Fruit fly (Drosophila melanogaster) whole organism, embryonic: ENCODE data around the gene CG32720.

Experiments
- Abd-B ChIP-seq: fragments of 200-800 bp; sonication (Bioruptor generic); optimal IDR thresholded peaks from 2 replicates; lab custom pipeline; 2018; ENCODE audit warnings: missing biosample characterization, mild to moderate bottlenecking, missing genetic modification characterization, moderate library complexity
- B-H1 ChIP-seq: fragments of 200-800 bp; sonication (Bioruptor generic); IDR thresholded peaks from 3 replicates; pipeline ENCODE4 v1.3.6; 2022; ENCODE audit warnings: missing biosample characterization, missing genetic modification characterization
- CG10366 ChIP-seq: fragments of 200-800 bp; sonication (Bioruptor generic); IDR thresholded peaks from 2 replicates; pipeline ENCODE4 v1.3.6; 2022; ENCODE audit warnings: missing biosample characterization, missing genetic modification characterization
- CG10565 ChIP-seq: fragments of 200-800 bp; sonication (Bioruptor generic); optimal IDR thresholded peaks from 3 replicates; lab custom pipeline; 2016; ENCODE audit warnings: missing biosample characterization, mild to moderate bottlenecking, missing genetic modification characterization
- CG12071 ChIP-seq: fragments of 200-800 bp; sonication (Bioruptor generic); optimal IDR thresholded peaks from 3 replicates; lab custom pipeline; 2018; ENCODE audit warnings: missing biosample characterization, mild to moderate bottlenecking, missing genetic modification characterization
- CG12155 ChIP-seq: fragments of 200-800 bp; sonication (Bioruptor generic); optimal IDR thresholded peaks from 3 replicates; lab custom pipeline; 2016; ENCODE audit warnings: missing biosample characterization, missing genetic modification characterization
- CG12219 ChIP-seq: fragments of 200-800 bp; sonication (Bioruptor generic); optimal IDR thresholded peaks from 3 replicates; lab custom pipeline; 2018; ENCODE audit warnings: missing biosample characterization, mild to moderate bottlenecking, missing genetic modification characterization
- CG14710 ChIP-seq: fragments of 200-800 bp; sonication (Bioruptor generic); optimal IDR thresholded peaks from 3 replicates; lab custom pipeline; 2019; ENCODE audit warnings: missing biosample characterization, mild to moderate bottlenecking, missing genetic modification characterization, moderate library complexity
- CG1602 ChIP-seq: fragments of 200-800 bp; sonication (Bioruptor generic); optimal IDR thresholded peaks from 3 replicates; lab custom pipeline; 2016; ENCODE audit warnings: missing biosample characterization, missing genetic modification characterization
- CG16779 ChIP-seq: fragments of 200-800 bp; sonication (Bioruptor generic); IDR thresholded peaks from 2 replicates; pipeline ENCODE4 v1.3.6; 2022; ENCODE audit warnings: missing biosample characterization, missing genetic modification characterization
- CG18011 ChIP-seq: fragments of 200-800 bp; sonication (Bioruptor generic); optimal IDR thresholded peaks from 2 replicates; lab custom pipeline; 2017; ENCODE audit warnings: missing biosample characterization, missing genetic modification characterization, mild to moderate bottlenecking, moderate library complexity, missing genotype
- CG18262 ChIP-seq: fragments of 200-800 bp; optimal IDR thresholded peaks from 3 replicates; lab custom pipeline; 2019; ENCODE audit warnings: missing biosample characterization, mild to moderate bottlenecking, missing genetic modification characterization, moderate library complexity
- CG18599 ChIP-seq: fragments of 200-800 bp; sonication (Bioruptor generic); optimal IDR thresholded peaks from 3 replicates; lab custom pipeline; 2017; ENCODE audit warnings: missing biosample characterization, missing genetic modification characterization, mild to moderate bottlenecking, moderate library complexity, missing genetic modification reagents
- CG18619 ChIP-seq: fragments of 200-800 bp; sonication (Bioruptor generic); optimal IDR thresholded peaks from 3 replicates; lab custom pipeline; 2017; ENCODE audit warnings: missing biosample characterization, mild to moderate bottlenecking, missing genetic modification characterization
- CG18764 ChIP-seq: fragments of 200-800 bp; sonication (Bioruptor generic); optimal IDR thresholded peaks from 3 replicates; lab custom pipeline; 2016; ENCODE audit warnings: missing biosample characterization, missing genetic modification characterization
- CG2875 ChIP-seq: fragments of 200-800 bp; sonication (Bioruptor generic); optimal IDR thresholded peaks from 2 replicates; lab custom pipeline; 2017; ENCODE audit warnings: missing biosample characterization, mild to moderate bottlenecking, missing genetic modification characterization, missing genetic modification reagents
- CG32532 ChIP-seq: fragments of 200-800 bp; sonication (Bioruptor generic); IDR thresholded peaks from 2 replicates; pipeline ENCODE4 v1.3.6; 2022; ENCODE audit warnings: missing biosample characterization, missing genetic modification characterization
- CG4404 ChIP-seq: fragments of 200-800 bp; sonication (Bioruptor generic); IDR thresholded peaks from 2 replicates; pipeline ENCODE4 v1.3.6; 2022; ENCODE audit warnings: missing biosample characterization, missing genetic modification characterization
- CG6254 ChIP-seq: fragments of 200-800 bp; sonication (Bioruptor generic); optimal IDR thresholded peaks from 3 replicates; lab custom pipeline; 2017; ENCODE audit warnings: mild to moderate bottlenecking, missing biosample characterization, missing genetic modification reagents, missing genetic modification characterization
- CG6683 ChIP-seq: fragments of 200-800 bp; sonication (Bioruptor generic); optimal IDR thresholded peaks from 2 replicates; lab custom pipeline; 2017; ENCODE audit warnings: missing biosample characterization, mild to moderate bottlenecking, missing genetic modification characterization, missing genetic modification reagents
- CG6791 ChIP-seq: fragments of 200-800 bp; sonication (Bioruptor generic); IDR thresholded peaks from 3 replicates; pipeline ENCODE4 v1.3.6; 2022; ENCODE audit warnings: missing biosample characterization, missing genetic modification characterization; ENCODE audit not compliant: partially characterized antibody
- CG7372 ChIP-seq: fragments of 200-800 bp; sonication (Bioruptor generic); IDR thresholded peaks from 2 replicates; pipeline ENCODE4 v1.3.6; 2022; ENCODE audit warnings: missing biosample characterization, missing genetic modification characterization
- CG7745 ChIP-seq: fragments of 200-800 bp; sonication (Bioruptor generic); optimal IDR thresholded peaks from 2 replicates; lab custom pipeline; 2018; ENCODE audit warnings: missing biosample characterization, mild to moderate bottlenecking, missing genetic modification characterization, moderate library complexity
- CG7987 ChIP-seq: fragments of 200-800 bp; sonication (Bioruptor generic); optimal IDR thresholded peaks from 2 replicates; lab custom pipeline; 2018; ENCODE audit warnings: missing biosample characterization, mild to moderate bottlenecking, missing genetic modification characterization, moderate library complexity
- CG8290 ChIP-seq, 3 experiments: fragments of 200-800 bp; sonication (Bioruptor generic); optimal IDR thresholded peaks; 2 replicates each; lab custom pipeline; 2016 to 2019; ENCODE audit warnings: missing biosample characterization in 3 of 3, missing genetic modification characterization in 3 of 3, mild to moderate bottlenecking in 2 of 3, moderate library complexity in 1 of 3
- CG9215 ChIP-seq: fragments of 200-800 bp; sonication (Bioruptor generic); IDR thresholded peaks from 2 replicates; pipeline ENCODE4 v1.3.6; 2022; ENCODE audit warnings: missing biosample characterization, missing genetic modification characterization
- CG9817 ChIP-seq: fragments of 200-800 bp; sonication (Bioruptor generic); optimal IDR thresholded peaks from 2 replicates; lab custom pipeline; 2018; ENCODE audit warnings: missing biosample characterization, mild to moderate bottlenecking, missing genetic modification characterization, moderate library complexity
- CHES-1-like ChIP-seq: fragments of 200-800 bp; sonication (Bioruptor generic); optimal IDR thresholded peaks from 2 replicates; lab custom pipeline; 2016; ENCODE audit warnings: missing biosample characterization, missing genetic modification characterization
- Dfd ChIP-seq, 2 experiments: fragments of >200 bp; optimal IDR thresholded peaks; 2 replicates each; lab custom pipeline; 2017; ENCODE audit warnings: missing biosample characterization in 2 of 2, missing genetic modification characterization in 2 of 2
- Dip2 ChIP-seq: fragments of 200-800 bp; sonication (Bioruptor generic); IDR thresholded peaks from 2 replicates; pipeline ENCODE4 v1.3.6; 2022; ENCODE audit warnings: missing biosample characterization, missing genetic modification characterization
- H15 ChIP-seq: fragments of 200-800 bp; sonication (Bioruptor generic); IDR thresholded peaks from 3 replicates; pipeline ENCODE4 v1.3.6; 2022; ENCODE audit warnings: missing biosample characterization, missing genetic modification characterization
- Hey ChIP-seq: fragments of 200-800 bp; sonication (Bioruptor generic); optimal IDR thresholded peaks from 3 replicates; lab custom pipeline; 2018; ENCODE audit warnings: missing biosample characterization, mild to moderate bottlenecking, missing genetic modification characterization
- Hr39 ChIP-seq: fragments of >200 bp; optimal IDR thresholded peaks from 2 replicates; lab custom pipeline; 2017
- Hr51 ChIP-seq, 2 experiments: fragments of 200-800 bp; sonication (Bioruptor generic); optimal IDR thresholded peaks; 2 replicates in 1 of 2; 3 replicates in 1 of 2; lab custom pipeline; 2016 to 2018; ENCODE audit warnings: missing biosample characterization in 2 of 2, missing genetic modification characterization in 2 of 2, mild to moderate bottlenecking in 1 of 2, moderate library complexity in 1 of 2
- ac ChIP-seq: fragments of 200-800 bp; sonication (Bioruptor generic); optimal IDR thresholded peaks from 3 replicates; lab custom pipeline; 2017; ENCODE audit warnings: missing biosample characterization, mild to moderate bottlenecking, missing genetic modification characterization
- al ChIP-seq: fragments of 200-800 bp; sonication (Bioruptor generic); IDR thresholded peaks from 2 replicates; pipeline ENCODE4 v1.3.6; 2022; ENCODE audit warnings: missing biosample characterization, missing genetic modification characterization
- ase ChIP-seq: fragments of 200-800 bp; sonication (Bioruptor generic); IDR thresholded peaks from 3 replicates; pipeline ENCODE4 v1.3.6; 2022; ENCODE audit warnings: missing biosample characterization, missing genetic modification characterization
- bab2 ChIP-seq: fragments of 200-800 bp; sonication (Bioruptor generic); optimal IDR thresholded peaks from 2 replicates; lab custom pipeline; 2016; ENCODE audit warnings: missing biosample characterization, missing genetic modification characterization
- br ChIP-seq: fragments of >200 bp; optimal IDR thresholded peaks from 2 replicates; lab custom pipeline; 2017
- inv ChIP-seq: fragments of 200-800 bp; sonication (Bioruptor generic); IDR thresholded peaks from 2 replicates; pipeline ENCODE4 v1.3.6; 2022; ENCODE audit warnings: missing biosample characterization, missing genetic modification characterization; ENCODE audit not compliant: partially characterized antibody
- lov ChIP-seq, 2 experiments: fragments of 200-800 bp in 1 of 2; fragments of >200 bp in 1 of 2; sonication (Bioruptor generic) in 1 of 2; IDR thresholded peaks in 1 of 2; optimal IDR thresholded peaks in 1 of 2; 2 replicates in 1 of 2; 3 replicates in 1 of 2; pipeline versions ENCODE4 v1.3.6 to Lab custom; 2017 to 2022; ENCODE audit warnings: missing biosample characterization in 1 of 2, missing genetic modification characterization in 1 of 2
- mam ChIP-seq: fragments of 200-800 bp; sonication (Bioruptor generic); optimal IDR thresholded peaks from 3 replicates; lab custom pipeline; 2016; ENCODE audit warnings: missing biosample characterization, missing genetic modification characterization
- nerfin-1 ChIP-seq: fragments of 200-800 bp; sonication (Bioruptor generic); optimal IDR thresholded peaks from 3 replicates; lab custom pipeline; 2019; ENCODE audit warnings: missing biosample characterization, mild to moderate bottlenecking, missing genetic modification characterization, moderate library complexity
- phol ChIP-seq: fragments of 200-800 bp; sonication (Bioruptor generic); optimal IDR thresholded peaks from 3 replicates; lab custom pipeline; 2018; ENCODE audit warnings: missing biosample characterization, mild to moderate bottlenecking, missing genetic modification characterization, moderate library complexity
- stc ChIP-seq: fragments of 200-800 bp; sonication (Bioruptor generic); IDR thresholded peaks from 2 replicates; pipeline ENCODE4 v1.3.6; 2022; ENCODE audit warnings: missing biosample characterization, missing genetic modification characterization
- stwl ChIP-seq: fragments of 200-800 bp; sonication (Bioruptor generic); optimal IDR thresholded peaks from 3 replicates; lab custom pipeline; 2018; ENCODE audit warnings: missing biosample characterization, mild to moderate bottlenecking, missing genetic modification characterization, moderate library complexity
- tap ChIP-seq: fragments of 200-800 bp; optimal IDR thresholded peaks from 3 replicates; lab custom pipeline; 2019; ENCODE audit warnings: missing biosample characterization, mild to moderate bottlenecking, missing genetic modification characterization, moderate library complexity
- tgo ChIP-seq: fragments of 200-800 bp; sonication (Bioruptor generic); IDR thresholded peaks from 3 replicates; pipeline ENCODE4 v1.3.6; 2022; ENCODE audit warnings: missing biosample characterization, missing genetic modification characterization
- toy ChIP-seq: fragments of 200-800 bp; sonication (Bioruptor generic); IDR thresholded peaks from 2 replicates; pipeline ENCODE4 v1.3.6; 2022; ENCODE audit warnings: missing biosample characterization, missing genetic modification characterization
- twi ChIP-seq: fragments of 200-800 bp; optimal IDR thresholded peaks from 2 replicates; lab custom pipeline; 2019; ENCODE audit warnings: missing biosample characterization, mild to moderate bottlenecking, missing genetic modification characterization, moderate library complexity
- zen ChIP-seq: fragments of 200-800 bp; sonication (Bioruptor generic); optimal IDR thresholded peaks from 3 replicates; lab custom pipeline; 2018; ENCODE audit warnings: missing biosample characterization, mild to moderate bottlenecking, missing genetic modification characterization, moderate library complexity

Gene CG32720

DNA sequence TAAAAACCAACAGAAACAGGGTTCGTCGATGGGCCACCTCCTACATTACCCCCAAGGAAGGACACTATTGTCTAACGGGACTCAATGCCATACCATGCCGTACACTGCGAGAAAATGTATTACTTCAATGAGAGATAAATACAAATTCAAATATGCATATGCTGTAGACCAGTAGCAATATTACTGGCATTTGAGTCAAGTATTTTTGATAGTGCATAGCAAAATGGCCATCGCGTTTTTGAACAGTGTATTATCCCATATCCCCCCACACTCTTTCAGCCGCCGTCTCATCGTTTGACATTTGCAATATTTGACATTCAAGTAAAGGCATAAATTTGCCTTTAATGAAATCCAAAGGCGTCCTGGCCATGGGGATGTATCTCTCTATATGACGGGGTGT lies 48.5 kb downstream of the CG32720 start (continued):
- TF ChIP-seq CG6791 (GFP tag; lab: Robert Waterston, UW) (no peak), tgo (GFP tag; lab: Robert Waterston, UW) (no peak), twi (tag; lab: Kevin White, UChicago) (no peak), ac (no peak), inv (GFP tag; lab: Robert Waterston, UW) (no peak), CG12219 (GFP tag; lab: Kevin White, UChicago) (no peak), CG9817 (peak; percentile 31), tap (tag; lab: Kevin White, UChicago) (no peak), br (no peak), CG10565 (GFP tag; lab: Kevin White, UChicago) (no peak), nerfin-1 (tag; lab: Kevin White, UChicago) (no peak), CG32532 (GFP tag; lab: Robert Waterston, UW) (0 out of 2 replicates have a peak, but pooled peaks have one; percentile 18), bab2 (GFP tag; lab: Kevin White, UChicago) (peak; percentile 1), toy (no peak), CG10366 (no peak; the same call in 1 of the 2 replicates), CG8290 (GFP tag; optimal IDR thresholded peaks at IDR 0.05; lab: Kevin White, UChicago) (no peak), CG8290 (tag; optimal IDR thresholded peaks at IDR 0.05; lab: Kevin White, UChicago) (peak in 1 of 2 experiments; percentile 75), CG18262 (tag; lab: Kevin White, UChicago) (peak; percentile 18), CG18011 (GFP tag; lab: Kevin White, UChicago) (no peak), Dip2 (GFP tag; lab: Robert Waterston, UW) (no peak), CG2875 (GFP tag; lab: Kevin White, UChicago) (no peak), CG4404 (GFP tag; lab: Robert Waterston, UW) (no peak), CG7372 (GFP tag; lab: Robert Waterston, UW) (no peak), CG12071 (GFP tag; lab: Kevin White, UChicago) (peak; percentile 24), mam (peak; percentile 33), CG14710 (tag; lab: Kevin White, UChicago) (no peak), CG6254 (no peak), ase (GFP tag; lab: Robert Waterston, UW) (no peak), Hr51 (GFP tag; optimal IDR thresholded peaks at IDR 0.05; lab: Kevin White, UChicago) (peak in 1 of 2 experiments; percentile 29), CG12155 (GFP tag; lab: Kevin White, UChicago) (no peak), Hr39 (lab: Kevin White, UChicago) (no peak), stc (GFP tag; lab: Robert Waterston, UW) (no peak), CG7987 (GFP tag; lab: Kevin White, UChicago) (no peak), B-H1 (GFP tag; lab: Robert Waterston, UW) (no peak), CG1602 (no peak), stwl (tag; lab: Kevin White, UChicago) (no peak), CHES-1-like (GFP tag; lab: Kevin White, UChicago) (no peak), CG6683 (GFP tag; lab: Kevin White, UChicago) (no peak), CG9215 (GFP tag; lab: Robert Waterston, UW) (no peak), al (GFP tag; lab: Robert Waterston, UW) (no peak), lov (optimal IDR thresholded peaks at IDR 0.05; lab: Kevin White, UChicago) (no peak), lov (GFP tag; IDR thresholded peaks at IDR 0.05; lab: Robert Waterston, UW) (no peak), CG7745 (tag; lab: Kevin White, UChicago) (no peak), CG18599 (GFP tag; lab: Kevin White, UChicago) (peak; percentile 67), CG18764 (GFP tag; lab: Kevin White, UChicago) (no peak), H15 (GFP tag; lab: Robert Waterston, UW) (no peak), Abd-B (no peak), CG18619 (GFP tag; lab: Kevin White, UChicago) (no peak), CG16779 (GFP tag; lab: Robert Waterston, UW) (no peak), Dfd (GFP tag; optimal IDR thresholded peaks at IDR 0.05; lab: Kevin White, UChicago) (no peak), phol (tag; lab: Kevin White, UChicago) (peak; percentile 25), zen (tag; lab: Kevin White, UChicago) (no peak), Hey (no peak)
